Worm (Caenorhabditis elegans) whole organism, young adult: ENCODE measurements around the gene col-169.
A peak's percentile ranks its signal among the peaks of the same experiment; 100 is the strongest.

Experiments used
- B0019.2 ChIP-seq: fragments of 200-800 bp; sonication (Bioruptor generic); conservative IDR thresholded peaks from 2 replicates; pipeline ENCODE4 v1.3.6; 2022; ENCODE audit warnings: missing genetic modification reagents, missing genetic modification characterization, missing compliant biosample characterization
- C06A6.2 ChIP-seq: fragments of 200-800 bp; sonication (Bioruptor generic); conservative IDR thresholded peaks from 2 replicates; pipeline ENCODE4 v1.3.6; 2022; ENCODE audit warnings: missing genetic modification characterization, missing compliant biosample characterization
- C17E4.6 ChIP-seq: fragments of 200-800 bp; sonication (Bioruptor generic); IDR thresholded peaks from 2 replicates; pipeline ENCODE4 v1.3.6; 2022; ENCODE audit warnings: missing genetic modification reagents, missing genetic modification characterization, missing compliant biosample characterization
- F23B12.7 ChIP-seq: sonication (generic microtip); optimal IDR thresholded peaks from 2 replicates; lab custom pipeline; 2017; ENCODE audit warnings: missing genetic modification characterization, mild to moderate bottlenecking, missing compliant biosample characterization, antibody characterized with exemption, moderate library complexity; ENCODE audit not compliant: insufficient read depth
- F39B2.1 ChIP-seq: fragments of 200-800 bp; sonication (Bioruptor generic); IDR thresholded peaks from 2 replicates; pipeline ENCODE4 v1.3.6; 2022; ENCODE audit warnings: missing genetic modification reagents, missing genetic modification characterization, missing compliant biosample characterization
- F52B5.7 ChIP-seq: sonication (generic microtip); optimal IDR thresholded peaks from 2 replicates; lab custom pipeline; 2016; ENCODE audit warnings: mild to moderate bottlenecking, missing genetic modification characterization, missing compliant biosample characterization
- F57A8.1 ChIP-seq: fragments of 200-800 bp; sonication (Bioruptor generic); optimal IDR thresholded peaks from 2 replicates; lab custom pipeline; 2018; ENCODE audit warnings: mild to moderate bottlenecking, missing genetic modification characterization, moderate library complexity, missing compliant biosample characterization
- K11D2.4 ChIP-seq: fragments of 200-800 bp; sonication (Bioruptor generic); IDR thresholded peaks from 2 replicates; pipeline ENCODE4 v1.3.6; 2022; ENCODE audit warnings: missing genetic modification reagents, missing genetic modification characterization, missing compliant biosample characterization
- T26A5.8 ChIP-seq: sonication (generic microtip); optimal IDR thresholded peaks from 2 replicates; lab custom pipeline; 2016; ENCODE audit warnings: missing genetic modification characterization, missing compliant biosample characterization
- Y95B8A.8 ChIP-seq: fragments of 200-800 bp; sonication (Bioruptor generic); IDR thresholded peaks from 2 replicates; pipeline ENCODE4 v1.3.6; 2022; ENCODE audit warnings: missing genetic modification reagents, missing genetic modification characterization, missing compliant biosample characterization
- ZK185.1 ChIP-seq: sonication (generic microtip); optimal IDR thresholded peaks from 2 replicates; lab custom pipeline; 2016; ENCODE audit warnings: mild to moderate bottlenecking, missing genetic modification characterization, missing compliant biosample characterization; ENCODE audit not compliant: poor library complexity, severe bottlenecking
- ama-1 ChIP-seq, 3 experiments: fragments of 150-350 bp in 1 of 3; sonication (generic microtip) in 2 of 3; optimal IDR thresholded peaks; 2 replicates each; lab custom pipeline; 2014 to 2018; ENCODE audit warnings: missing biosample characterization in 2 of 3, missing genetic modification characterization in 2 of 3, missing genetic modification reagents in 2 of 3
- attf-3 ChIP-seq: fragments of 200-800 bp; sonication (Bioruptor generic); conservative IDR thresholded peaks from 2 replicates; pipeline ENCODE4 v1.3.6; 2022; ENCODE audit warnings: missing genetic modification reagents, missing genetic modification characterization, missing compliant biosample characterization
- attf-5 ChIP-seq: fragments of 200-800 bp; sonication (Bioruptor generic); optimal IDR thresholded peaks from 2 replicates; lab custom pipeline; 2018; ENCODE audit warnings: mild to moderate bottlenecking, missing genetic modification characterization, missing compliant biosample characterization
- attf-6 ChIP-seq: fragments of 200-800 bp; sonication (Bioruptor generic); IDR thresholded peaks from 2 replicates; pipeline ENCODE4 v1.3.6; 2022; ENCODE audit warnings: missing genetic modification reagents, missing genetic modification characterization, missing compliant biosample characterization
- bed-1 ChIP-seq: fragments of 200-800 bp; sonication (Bioruptor generic); IDR thresholded peaks from 2 replicates; pipeline ENCODE4 v1.3.6; 2022; ENCODE audit warnings: missing genetic modification reagents, missing genetic modification characterization, missing compliant biosample characterization
- bed-2 ChIP-seq: fragments of 200-800 bp; sonication (Bioruptor generic); IDR thresholded peaks from 2 replicates; pipeline ENCODE4 v1.3.6; 2022; ENCODE audit warnings: missing genetic modification reagents, missing genetic modification characterization, missing compliant biosample characterization
- ccch-3 ChIP-seq: fragments of 200-800 bp; sonication (Bioruptor generic); optimal IDR thresholded peaks from 2 replicates; lab custom pipeline; 2018; ENCODE audit warnings: mild to moderate bottlenecking, missing genetic modification characterization, missing compliant biosample characterization
- ceh-27 ChIP-seq: fragments of 200-800 bp; sonication (Bioruptor generic); optimal IDR thresholded peaks from 2 replicates; lab custom pipeline; 2018; ENCODE audit warnings: mild to moderate bottlenecking, missing genetic modification characterization, moderate library complexity, missing compliant biosample characterization
- die-1 ChIP-seq: sonication (generic microtip); optimal IDR thresholded peaks from 2 replicates; lab custom pipeline; 2016; ENCODE audit warnings: missing genotype, mild to moderate bottlenecking, missing genetic modification characterization, missing compliant biosample characterization
- dox-1 ChIP-seq: fragments of 200-800 bp; sonication (Bioruptor generic); IDR thresholded peaks from 2 replicates; pipeline ENCODE4 v1.3.6; 2022; ENCODE audit warnings: missing genetic modification reagents, missing genetic modification characterization, missing compliant biosample characterization
- efl-1 ChIP-seq: fragments of 150-350 bp; optimal IDR thresholded peaks from 2 replicates; lab custom pipeline; 2014; ENCODE audit warnings: missing biosample characterization, missing genetic modification reagents, missing genetic modification characterization
- egrh-3 ChIP-seq: fragments of 200-800 bp; sonication (Bioruptor generic); IDR thresholded peaks from 2 replicates; pipeline ENCODE4 v1.3.6; 2022; ENCODE audit warnings: missing genetic modification reagents, missing genetic modification characterization, missing compliant biosample characterization
- ekl-4 ChIP-seq: fragments of 200-800 bp; sonication (Bioruptor generic); IDR thresholded peaks from 2 replicates; pipeline ENCODE4 v1.3.6; 2022; ENCODE audit warnings: missing genetic modification reagents, missing genetic modification characterization, missing compliant biosample characterization
- ets-4 ChIP-seq: fragments of 200-800 bp; sonication (Bioruptor generic); optimal IDR thresholded peaks from 2 replicates; lab custom pipeline; 2018; ENCODE audit warnings: mild to moderate bottlenecking, missing genetic modification characterization, missing compliant biosample characterization
- him-1 ChIP-seq: sonication (generic microtip); optimal IDR thresholded peaks from 2 replicates; lab custom pipeline; 2016; ENCODE audit warnings: missing genotype, missing genetic modification reagents, missing genetic modification characterization, missing compliant biosample characterization
- hlh-12 ChIP-seq: sonication (generic microtip); optimal IDR thresholded peaks from 2 replicates; lab custom pipeline; 2016; ENCODE audit warnings: missing genetic modification characterization, missing compliant biosample characterization
- hlh-26 ChIP-seq: fragments of 200-800 bp; sonication (Bioruptor generic); conservative IDR thresholded peaks from 2 replicates; pipeline ENCODE4 v1.3.6; 2022; ENCODE audit warnings: missing genetic modification reagents, missing genetic modification characterization, missing compliant biosample characterization
- hmg-20 ChIP-seq: fragments of 200-800 bp; sonication (Bioruptor generic); IDR thresholded peaks from 2 replicates; pipeline ENCODE4 v1.3.6; 2022; ENCODE audit warnings: missing genetic modification reagents, missing genetic modification characterization, missing compliant biosample characterization
- let-607 ChIP-seq, 2 experiments: fragments of 200-800 bp in 1 of 2; sonication (Bioruptor generic) in 1 of 2; sonication (generic microtip) in 1 of 2; optimal IDR thresholded peaks; 2 replicates each; lab custom pipeline; 2016 to 2018; ENCODE audit warnings: mild to moderate bottlenecking in 2 of 2, missing compliant biosample characterization in 2 of 2, missing genetic modification characterization in 2 of 2, moderate library complexity in 2 of 2, missing genotype in 1 of 2
- lin-54 ChIP-seq: fragments of 200-800 bp; sonication (Bioruptor generic); optimal IDR thresholded peaks from 2 replicates; lab custom pipeline; 2018; ENCODE audit warnings: mild to moderate bottlenecking, missing genetic modification characterization, missing compliant biosample characterization
- lir-1 ChIP-seq: fragments of 200-800 bp; sonication (Bioruptor generic); conservative IDR thresholded peaks from 2 replicates; pipeline ENCODE4 v1.3.6; 2022; ENCODE audit warnings: missing genetic modification reagents, missing genetic modification characterization, missing compliant biosample characterization
- lsl-1 ChIP-seq: fragments of 200-800 bp; sonication (Bioruptor generic); optimal IDR thresholded peaks from 2 replicates; lab custom pipeline; 2018; ENCODE audit warnings: mild to moderate bottlenecking, missing genetic modification characterization, moderate library complexity, missing compliant biosample characterization
- madf-6 ChIP-seq: fragments of 200-800 bp; sonication (Bioruptor generic); IDR thresholded peaks from 2 replicates; pipeline ENCODE4 v1.3.6; 2022; ENCODE audit warnings: missing genetic modification reagents, missing genetic modification characterization, missing compliant biosample characterization
- mxl-1 ChIP-seq: sonication (generic microtip); optimal IDR thresholded peaks from 2 replicates; lab custom pipeline; 2016; ENCODE audit warnings: missing genetic modification characterization, missing compliant biosample characterization
- nhr-120 ChIP-seq: fragments of 200-800 bp; sonication (Bioruptor generic); IDR thresholded peaks from 2 replicates; pipeline ENCODE4 v1.3.6; 2022; ENCODE audit warnings: missing genetic modification characterization, missing compliant biosample characterization
- pha-4 ChIP-seq: fragments of 150-350 bp; sonication (generic microtip); optimal IDR thresholded peaks from 2 replicates; lab custom pipeline; 2014; ENCODE audit warnings: missing biosample characterization, missing genetic modification reagents, missing genetic modification characterization
- rpc-1 ChIP-seq, 2 experiments: fragments of 150-350 bp in 1 of 2; sonication (generic microtip) in 1 of 2; optimal IDR thresholded peaks; 2 replicates each; lab custom pipeline; 2014 to 2018; ENCODE audit warnings: missing biosample characterization in 1 of 2, missing genetic modification characterization in 1 of 2, missing genetic modification reagents in 1 of 2, missing genotype in 1 of 2
- sdz-38 ChIP-seq: sonication (generic microtip); optimal IDR thresholded peaks from 2 replicates; lab custom pipeline; 2016; ENCODE audit warnings: missing genotype, missing genetic modification characterization, missing compliant biosample characterization
- sea-2 ChIP-seq: fragments of 200-800 bp; sonication (Bioruptor generic); IDR thresholded peaks from 2 replicates; pipeline ENCODE4 v1.3.6; 2022; ENCODE audit warnings: missing genetic modification characterization, missing compliant biosample characterization
- snpc-3.4 ChIP-seq: sonication (generic microtip); optimal IDR thresholded peaks from 2 replicates; lab custom pipeline; 2017; ENCODE audit warnings: missing genetic modification characterization, mild to moderate bottlenecking, missing compliant biosample characterization, antibody characterized with exemption, moderate library complexity, missing genotype, missing genetic modification reagents
- snpc-4 ChIP-seq, 5 experiments: fragments of 150-350 bp in 1 of 5; sonication (generic microtip) in 4 of 5; optimal IDR thresholded peaks; 2 replicates each; lab custom pipeline; 2014 to 2018; ENCODE audit warnings: missing genetic modification characterization in 5 of 5, missing biosample characterization in 3 of 5, antibody characterized with exemption in 2 of 5, mild to moderate bottlenecking in 2 of 5, missing compliant biosample characterization in 2 of 5, missing genotype in 2 of 5, moderate library complexity in 2 of 5, missing genetic modification reagents in 1 of 5
- somi-1 ChIP-seq: fragments of 200-800 bp; sonication (Bioruptor generic); optimal IDR thresholded peaks from 2 replicates; lab custom pipeline; 2018; ENCODE audit warnings: mild to moderate bottlenecking, missing genetic modification characterization, missing compliant biosample characterization
- tbx-9 ChIP-seq: sonication (generic microtip); optimal IDR thresholded peaks from 2 replicates; lab custom pipeline; 2016; ENCODE audit warnings: borderline replicate concordance, missing genetic modification characterization, inconsistent platforms, missing compliant biosample characterization
- zfh-2 ChIP-seq: fragments of 200-800 bp; sonication (Bioruptor generic); conservative IDR thresholded peaks from 2 replicates; pipeline ENCODE4 v1.3.6; 2022; ENCODE audit warnings: missing genetic modification reagents, missing genetic modification characterization, missing compliant biosample characterization
- ztf-25 ChIP-seq: fragments of 200-800 bp; sonication (Bioruptor generic); IDR thresholded peaks from 2 replicates; pipeline ENCODE4 v1.3.6; 2022; ENCODE audit warnings: missing genetic modification reagents, missing genetic modification characterization, missing compliant biosample characterization
- ztf-28 ChIP-seq: fragments of 200-800 bp; sonication (Bioruptor generic); IDR thresholded peaks from 2 replicates; pipeline ENCODE4 v1.3.6; 2022; ENCODE audit warnings: missing genetic modification reagents, missing genetic modification characterization, missing compliant biosample characterization
- ztf-6 ChIP-seq: fragments of 200-800 bp; sonication (Bioruptor generic); IDR thresholded peaks from 2 replicates; pipeline ENCODE4 v1.3.6; 2022; ENCODE audit warnings: missing genetic modification reagents, missing genetic modification characterization, missing compliant biosample characterization

The col-169 gene

ce11 chrX:6378363-6378762, 49.4 kb downstream of the col-169 start (continued):
- TF ChIP-seq let-607 (tag; optimal IDR thresholded peaks at IDR 0.05; lab: Kevin White, UChicago), result no peak
- peak; percentile 16 for TF ChIP-seq efl-1 (GFP tag; lab: Kevin White, UChicago)
- peak; percentile 75 for TF ChIP-seq ceh-27 (GFP tag; lab: Kevin White, UChicago)
- TF ChIP-seq dox-1 (GFP tag; lab: Robert Waterston, UW), result peak; percentile 56
- TF ChIP-seq snpc-3.4, result peak; percentile 10
- no peak for TF ChIP-seq nhr-120 (GFP tag; lab: Robert Waterston, UW)
- peak; percentile 39 for TF ChIP-seq ets-4 (GFP tag; lab: Kevin White, UChicago)
- TF ChIP-seq K11D2.4 (GFP tag; lab: Robert Waterston, UW), result no peak
- no peak for TF ChIP-seq hlh-12
- TF ChIP-seq egrh-3 (GFP tag; lab: Robert Waterston, UW), result peak; percentile 23; the same call in 1 of the 2 replicates
- TF ChIP-seq somi-1 (GFP tag; lab: Kevin White, UChicago), result no peak
- TF ChIP-seq ztf-28 (GFP tag; lab: Robert Waterston, UW), result no peak
- no peak for TF ChIP-seq tbx-9 (tag; lab: Kevin White, UChicago)
- TF ChIP-seq B0019.2 (GFP tag; lab: Robert Waterston, UW), result no peak
- no peak for TF ChIP-seq C17E4.6
- TF ChIP-seq hlh-26 (GFP tag; lab: Robert Waterston, UW), result no peak
- no peak for TF ChIP-seq madf-6
- no peak; the same call in 1 of the 2 replicates for TF ChIP-seq zfh-2 (GFP tag; lab: Robert Waterston, UW)
- TF ChIP-seq ztf-6, result 0 out of 2 replicates have a peak, but pooled peaks have one; percentile 25
- no peak for TF ChIP-seq lin-54 (GFP tag; lab: Kevin White, UChicago)
- no peak for TF ChIP-seq F23B12.7
- TF ChIP-seq him-1, result no peak
- TF ChIP-seq die-1 (tag; lab: Kevin White, UChicago), result peak; percentile 28
- no peak for TF ChIP-seq ama-1 (optimal IDR thresholded peaks at IDR 0.05; lab: Kevin White, UChicago)
- TF ChIP-seq ama-1 (GFP tag; optimal IDR thresholded peaks at IDR 0.05; lab: Kevin White, UChicago), result no peak
- TF ChIP-seq lsl-1 (GFP tag; lab: Kevin White, UChicago), result no peak
- no peak for TF ChIP-seq ztf-25 (GFP tag; lab: Robert Waterston, UW)
- no peak for TF ChIP-seq F39B2.1 (GFP tag; lab: Robert Waterston, UW)
- TF ChIP-seq ccch-3 (GFP tag; lab: Kevin White, UChicago), result no peak
- TF ChIP-seq Y95B8A.8 (GFP tag; lab: Robert Waterston, UW), result no peak
- no peak for TF ChIP-seq hmg-20 (GFP tag; lab: Robert Waterston, UW)
- no peak for TF ChIP-seq pha-4
- TF ChIP-seq bed-1, result no peak
- no peak for TF ChIP-seq C06A6.2
- TF ChIP-seq sea-2, result no peak
- peak; percentile 32 for TF ChIP-seq attf-5 (GFP tag; lab: Kevin White, UChicago)
- no peak for TF ChIP-seq lir-1 (GFP tag; lab: Robert Waterston, UW)
- TF ChIP-seq F52B5.7 (tag; lab: Kevin White, UChicago), result no peak
- no peak for TF ChIP-seq bed-2 (GFP tag; lab: Robert Waterston, UW)
- TF ChIP-seq snpc-4 (GFP tag; optimal IDR thresholded peaks at IDR 0.05; lab: Kevin White, UChicago), result no peak
- peak in 1 of 4 experiments; percentile 42 for TF ChIP-seq snpc-4 (tag; optimal IDR thresholded peaks at IDR 0.05; lab: Kevin White, UChicago)
- TF ChIP-seq F57A8.1 (GFP tag; lab: Kevin White, UChicago), result no peak
- TF ChIP-seq attf-6, result no peak
- no peak for TF ChIP-seq mxl-1 (tag; lab: Kevin White, UChicago)
- TF ChIP-seq T26A5.8 (tag; lab: Kevin White, UChicago), result no peak
- TF ChIP-seq ekl-4 (GFP tag; lab: Robert Waterston, UW), result no peak
- TF ChIP-seq attf-3 (GFP tag; lab: Robert Waterston, UW), result no peak
- TF ChIP-seq sdz-38 (tag; lab: Kevin White, UChicago), result no peak
- TF ChIP-seq ZK185.1, result peak; percentile 25
- no peak for TF ChIP-seq rpc-1 (optimal IDR thresholded peaks at IDR 0.05; lab: Kevin White, UChicago)
- no peak for TF ChIP-seq rpc-1 (tag; optimal IDR thresholded peaks at IDR 0.05; lab: Kevin White, UChicago)
